Worm (Caenorhabditis elegans): ENCODE results near the gene M04G7.5.

The M04G7.5 gene

ce11 chrIV:419674-420073 lies 35.2 kb upstream of the M04G7.5 start, which contains the start of gene eri-1 (continued):
- peak; percentile 22 for TF ChIP-seq lsl-1 (GFP tag; optimal IDR thresholded peaks at IDR 0.05)
- no peak for TF ChIP-seq dpff-1 (tag; optimal IDR thresholded peaks at IDR 0.05)
- TF ChIP-seq lin-35 (GFP tag; optimal IDR thresholded peaks at IDR 0.05) = no peak
- no peak for TF ChIP-seq zim-3 (tag; optimal IDR thresholded peaks at IDR 0.05)
- peak; percentile 57 for TF ChIP-seq athp-1 (tag; optimal IDR thresholded peaks at IDR 0.05)
- TF ChIP-seq madf-8 (GFP tag; conservative IDR thresholded peaks at IDR 0.05) = no peak
- TF ChIP-seq lag-1 (GFP tag; IDR thresholded peaks at IDR 0.05) = no peak
- peak; percentile 54; the same call in 1 of the 2 replicates for TF ChIP-seq ekl-4 (GFP tag; IDR thresholded peaks at IDR 0.05)
- no peak for TF ChIP-seq F22D6.2 (tag; optimal IDR thresholded peaks at IDR 0.05)
- TF ChIP-seq atf-7 (tag; optimal IDR thresholded peaks at IDR 0.05) = peak; percentile 28
- TF ChIP-seq lin-54 (GFP tag; optimal IDR thresholded peaks at IDR 0.05) = no peak
- no peak for TF ChIP-seq attf-5 (GFP tag; optimal IDR thresholded peaks at IDR 0.05)
- 0 out of 2 replicates have a peak, but pooled peaks have one; percentile 32 for TF ChIP-seq D2030.7 (GFP tag; IDR thresholded peaks at IDR 0.05)
- TF ChIP-seq C17E4.6 (GFP tag; IDR thresholded peaks at IDR 0.05) = no peak
- TF ChIP-seq Y53G8AR.9 (GFP tag; conservative IDR thresholded peaks at IDR 0.05) = peak; percentile 37; the same call in 1 of the 2 replicates
- no peak for TF ChIP-seq pbrm-1 (GFP tag; IDR thresholded peaks at IDR 0.05)
- no peak for TF ChIP-seq efl-1 (GFP tag; optimal IDR thresholded peaks at IDR 0.05)
- no peak for TF ChIP-seq hmg-1.2 (GFP tag; IDR thresholded peaks at IDR 0.05)
- TF ChIP-seq aptf-3 (GFP tag; IDR thresholded peaks at IDR 0.05) = no peak
- no peak for TF ChIP-seq snpc-1.1 (tag; optimal IDR thresholded peaks at IDR 0.05; ENCODE audit: insufficient read depth)
- no peak for TF ChIP-seq ceh-91 (GFP tag; IDR thresholded peaks at IDR 0.05)
- TF ChIP-seq madf-10 (tag; optimal IDR thresholded peaks at IDR 0.05) = no peak

- TF ChIP-seq madf-3 (GFP tag; IDR thresholded peaks at IDR 0.05) (0 out of 2 replicates have a peak, but pooled peaks have one; percentile 62), madf-6 (GFP tag; IDR thresholded peaks at IDR 0.05) (peak; percentile 38; the same call in 1 of the 2 replicates), nhr-120 (GFP tag; IDR thresholded peaks at IDR 0.05) (no peak), Y56A3A.18 (GFP tag; IDR thresholded peaks at IDR 0.05) (0 out of 2 replicates have a peak, but pooled peaks have one; percentile 24)
These were observed 34.2 kb upstream of the M04G7.5 start for ce11 chrIV:420686-421085.

ce11 chrIV:422112-422511 lies 32.8 kb upstream of the M04G7.5 start:
- TF ChIP-seq somi-1 (GFP tag; optimal IDR thresholded peaks at IDR 0.05) (no peak), let-526 (GFP tag; IDR thresholded peaks at IDR 0.05) (no peak), efl-1 (GFP tag; optimal IDR thresholded peaks at IDR 0.05) (no peak), lag-1 (GFP tag; IDR thresholded peaks at IDR 0.05) (no peak), lin-26 (GFP tag; IDR thresholded peaks at IDR 0.05) (0 out of 2 replicates have a peak, but pooled peaks have one; percentile 35)

ce11 chrIV:425052-425451 lies 29.8 kb upstream of the M04G7.5 start, which contains the start of gene daf-18:
Gene daf-18 (minus strand): TSS chrIV:425177.
- no peak for TF ChIP-seq somi-1 (GFP tag; optimal IDR thresholded peaks at IDR 0.05)
- TF ChIP-seq nhr-120 (GFP tag; IDR thresholded peaks at IDR 0.05) = no peak
- TF ChIP-seq nhr-90 (tag; optimal IDR thresholded peaks at IDR 0.05) = no peak
- TF ChIP-seq hmg-20 (GFP tag; IDR thresholded peaks at IDR 0.05) = no peak
- no peak for TF ChIP-seq F23B12.7 (tag; optimal IDR thresholded peaks at IDR 0.05; ENCODE audit: insufficient read depth)
- no peak for TF ChIP-seq xnd-1 (tag; optimal IDR thresholded peaks at IDR 0.05)
- TF ChIP-seq ZK185.1 (tag; optimal IDR thresholded peaks at IDR 0.05; ENCODE audit: poor library complexity, severe bottlenecking) = no peak
- no peak for TF ChIP-seq rpc-1 (optimal IDR thresholded peaks at IDR 0.05)
- TF ChIP-seq rpc-1 (tag; optimal IDR thresholded peaks at IDR 0.05) = no peak
- no peak for TF ChIP-seq Y79H2A.3 (GFP tag; conservative IDR thresholded peaks at IDR 0.05)
- TF ChIP-seq unc-62 (GFP tag; optimal IDR thresholded peaks at IDR 0.05) = no peak
- TF ChIP-seq egl-44 (GFP tag; IDR thresholded peaks at IDR 0.05) = no peak
- TF ChIP-seq F55B11.4 (tag; optimal IDR thresholded peaks at IDR 0.05; ENCODE audit: borderline replicate concordance, insufficient read depth) = no peak
- no peak for TF ChIP-seq ztf-22 (GFP tag; optimal IDR thresholded peaks at IDR 0.05)
- no peak for TF ChIP-seq egrh-3 (GFP tag; IDR thresholded peaks at IDR 0.05)
- no peak for TF ChIP-seq ceh-91 (GFP tag; IDR thresholded peaks at IDR 0.05)
- TF ChIP-seq D2030.7 (GFP tag; IDR thresholded peaks at IDR 0.05) = no peak
- TF ChIP-seq dpl-1 (GFP tag; optimal IDR thresholded peaks at IDR 0.05) = no peak
- no peak for TF ChIP-seq Y95B8A.8 (GFP tag; IDR thresholded peaks at IDR 0.05)
- no peak for TF ChIP-seq pbrm-1 (GFP tag; IDR thresholded peaks at IDR 0.05)
- TF ChIP-seq bed-2 (GFP tag; IDR thresholded peaks at IDR 0.05) = no peak
